Fruit fly (Drosophila melanogaster): Measurements from ENCODE around the gene fon.

fon gene

DNA sequence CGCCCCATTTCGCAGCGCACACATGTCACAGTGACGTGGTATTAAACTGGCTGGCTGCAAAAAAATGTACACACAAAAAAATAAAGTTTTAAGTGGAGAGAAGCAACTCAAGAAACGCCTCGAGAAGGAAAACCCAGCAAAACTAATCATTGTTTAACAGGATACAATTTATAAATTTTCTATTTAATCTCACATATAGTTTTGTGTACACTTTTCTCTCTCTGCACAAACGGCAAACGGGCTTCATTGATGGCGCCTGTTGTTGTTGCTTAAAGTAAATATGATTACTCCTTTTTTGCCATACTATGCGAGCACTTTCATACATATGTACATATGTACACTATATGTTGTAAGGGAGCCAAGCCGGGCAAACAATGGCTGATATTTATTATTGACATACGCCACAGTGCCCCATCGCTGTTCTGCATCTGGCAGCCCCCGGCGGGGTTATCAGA is 28.0 kb downstream of the fon start (continued):
- TF ChIP-seq lov (optimal IDR thresholded peaks at IDR 0.05) (no peak), lov (GFP tag; IDR thresholded peaks at IDR 0.05) (no peak), H15 (GFP tag; IDR thresholded peaks at IDR 0.05) (peak; percentile 58; the same call in 2 of the 3 replicates), zf30C (GFP tag; optimal IDR thresholded peaks at IDR 0.05) (peak; percentile 43), pb (GFP tag; optimal IDR thresholded peaks at IDR 0.05) (no peak), CG11504 (tag; optimal IDR thresholded peaks at IDR 0.05) (peak; percentile 62), fd64A (GFP tag; optimal IDR thresholded peaks at IDR 0.05) (peak; percentile 61), CG17568 (GFP tag; optimal IDR thresholded peaks at IDR 0.05) (no peak), Sin3A (optimal IDR thresholded peaks at IDR 0.05) (no peak), CG7963 (GFP tag; IDR thresholded peaks at IDR 0.05; ENCODE audit: partially characterized antibody) (no peak), CTCF (GFP tag; optimal IDR thresholded peaks at IDR 0.05) (peak; percentile 15), YL-1 (GFP tag; optimal IDR thresholded peaks at IDR 0.05) (peak; percentile 15), Dip2 (GFP tag; IDR thresholded peaks at IDR 0.05) (no peak), ATbp (GFP tag; optimal IDR thresholded peaks at IDR 0.05) (peak; percentile 69), dmrt11E (tag; optimal IDR thresholded peaks at IDR 0.05) (peak; percentile 77), tx (GFP tag; optimal IDR thresholded peaks at IDR 0.05) (peak; percentile 28), CG3281 (GFP tag; optimal IDR thresholded peaks at IDR 0.05) (no peak), wek (GFP tag; optimal IDR thresholded peaks at IDR 0.05) (peak; percentile 52), CG11560 (tag; IDR thresholded peaks at IDR 0.05) (no peak), gem (tag; optimal IDR thresholded peaks at IDR 0.05) (peak; percentile 75), Hr51 (GFP tag; optimal IDR thresholded peaks at IDR 0.05) (peak in 1 of 2 experiments; percentile 34), eve (GFP tag; optimal IDR thresholded peaks at IDR 0.05) (peak in 1 of 2 experiments; percentile 48), Ets97D (GFP tag; optimal IDR thresholded peaks at IDR 0.05) (peak; percentile 10), Eip74EF (GFP tag; optimal IDR thresholded peaks at IDR 0.05) (peak in 1 of 2 experiments; percentile 44), CG7839 (tag; optimal IDR thresholded peaks at IDR 0.05) (peak; percentile 45), CG1529 (GFP tag; optimal IDR thresholded peaks at IDR 0.05) (peak; percentile 35), CG14014 (GFP tag; IDR thresholded peaks at IDR 0.05) (0 out of 2 replicates have a peak, but pooled peaks have one; percentile 23), oc (tag; optimal IDR thresholded peaks at IDR 0.05) (no peak), CG10147 (GFP tag; optimal IDR thresholded peaks at IDR 0.05) (no peak), trh (GFP tag; optimal IDR thresholded peaks at IDR 0.05) (no peak), CG1603 (tag; optimal IDR thresholded peaks at IDR 0.05) (peak; percentile 69), CG1647 (GFP tag; optimal IDR thresholded peaks at IDR 0.05) (peak; percentile 43), lmd (GFP tag; IDR thresholded peaks at IDR 0.05) (peak; percentile 14; the same call in 1 of the 2 replicates), tap (tag; optimal IDR thresholded peaks at IDR 0.05) (no peak), CG10431 (GFP tag; optimal IDR thresholded peaks at IDR 0.05) (no peak), exex (tag; optimal IDR thresholded peaks at IDR 0.05) (no peak), CG6272 (GFP tag; IDR thresholded peaks at IDR 0.05) (no peak), Mrtf (GFP tag; IDR thresholded peaks at IDR 0.05) (no peak), Fer3 (tag; optimal IDR thresholded peaks at IDR 0.05) (no peak), crc (GFP tag; optimal IDR thresholded peaks at IDR 0.05) (peak; percentile 18), CG4854 (GFP tag; optimal IDR thresholded peaks at IDR 0.05) (peak; percentile 23), CG9727 (GFP tag; optimal IDR thresholded peaks at IDR 0.05) (peak; percentile 76), CG10274 (GFP tag; optimal IDR thresholded peaks at IDR 0.05) (no peak), dimm (GFP tag; IDR thresholded peaks at IDR 0.05) (no peak; the same call in 1 of the 2 replicates), CG13287 (GFP tag; IDR thresholded peaks at IDR 0.05; ENCODE audit: partially characterized antibody) (no peak), CG6175 (GFP tag; IDR thresholded peaks at IDR 0.05) (no peak), CG9797 (GFP tag; optimal IDR thresholded peaks at IDR 0.05) (no peak), CG7928 (GFP tag; optimal IDR thresholded peaks at IDR 0.05) (no peak), CG17829 (tag; optimal IDR thresholded peaks at IDR 0.05) (peak; percentile 39), lola (GFP tag; optimal IDR thresholded peaks at IDR 0.05) (peak in 1 of 3 experiments; percentile 67), HLHmδ (GFP tag; optimal IDR thresholded peaks at IDR 0.05) (peak; percentile 73)
